Worm (Caenorhabditis elegans) whole organism, L4 larva: ENCODE data around the gene gcy-31.

Experiments
- R02D3.7 ChIP-seq: fragments of 150-350 bp; sonication (generic microtip); optimal IDR thresholded peaks from 3 replicates; lab custom pipeline; 2014; ENCODE audit warnings: missing biosample characterization, missing genetic modification characterization
- T20F7.1 ChIP-seq: fragments of 200-800 bp; sonication (Bioruptor generic); optimal IDR thresholded peaks from 2 replicates; lab custom pipeline; 2018; ENCODE audit warnings: mild to moderate bottlenecking, missing genetic modification characterization, missing compliant biosample characterization
- T26A8.4 ChIP-seq: fragments of 200-800 bp; sonication (Bioruptor generic); IDR thresholded peaks from 2 replicates; pipeline ENCODE4 v1.3.6; 2022; ENCODE audit warnings: missing genetic modification characterization, missing compliant biosample characterization
- Y5F2A.4 ChIP-seq: fragments of 200-800 bp; sonication (Bioruptor generic); optimal IDR thresholded peaks from 2 replicates; lab custom pipeline; 2018; ENCODE audit warnings: mild to moderate bottlenecking, missing genetic modification characterization, missing compliant biosample characterization
- aha-1 ChIP-seq: fragments of 150-350 bp; peaks from one replicate; lab custom pipeline; 2014; ENCODE audit warnings: missing biosample characterization, missing genetic modification characterization
- aly-2 ChIP-seq: sonication (generic microtip); optimal IDR thresholded peaks from 2 replicates; lab custom pipeline; 2018; ENCODE audit warnings: missing biosample characterization, missing genetic modification characterization
- arid-1 ChIP-seq: fragments of 200-800 bp; sonication (Bioruptor generic); conservative IDR thresholded peaks from 2 replicates; pipeline ENCODE4 v1.3.6; 2022; ENCODE audit warnings: missing genetic modification reagents, missing genetic modification characterization, missing compliant biosample characterization
- ceh-20 ChIP-seq: fragments of 200-800 bp; sonication (Bioruptor generic); IDR thresholded peaks from 2 replicates; pipeline ENCODE4 v1.3.6; 2022; ENCODE audit warnings: missing genetic modification reagents, missing genetic modification characterization, missing compliant biosample characterization
- ctbp-1 ChIP-seq: fragments of 200-800 bp; sonication (Bioruptor generic); IDR thresholded peaks from 2 replicates; pipeline ENCODE4 v1.3.6; 2022; ENCODE audit warnings: missing genetic modification reagents, missing genetic modification characterization, missing compliant biosample characterization
- daf-16 ChIP-seq, 3 experiments: sonication (generic microtip); optimal IDR thresholded peaks; 2 replicates each; lab custom pipeline; 2016 to 2017; ENCODE audit warnings: missing genetic modification characterization in 3 of 3, missing genetic modification reagents in 3 of 3, mild to moderate bottlenecking in 2 of 3, missing compliant biosample characterization in 2 of 3, missing biosample characterization in 1 of 3, moderate library complexity in 1 of 3
- dmd-8 ChIP-seq: fragments of 200-800 bp; sonication (Bioruptor generic); IDR thresholded peaks from 2 replicates; pipeline ENCODE4 v1.3.6; 2022; ENCODE audit warnings: missing genetic modification characterization, missing compliant biosample characterization
- dpl-1 ChIP-seq: fragments of 150-350 bp; optimal IDR thresholded peaks from 2 replicates; lab custom pipeline; 2014; ENCODE audit warnings: missing biosample characterization, missing genetic modification reagents, missing genetic modification characterization
- hmg-1.1 ChIP-seq: fragments of 200-800 bp; sonication (Bioruptor generic); IDR thresholded peaks from 2 replicates; pipeline ENCODE4 v1.3.6; 2022; ENCODE audit warnings: missing genetic modification reagents, missing genetic modification characterization, missing compliant biosample characterization
- lim-7 ChIP-seq: fragments of 200-800 bp; sonication (Bioruptor generic); IDR thresholded peaks from 2 replicates; pipeline ENCODE4 v1.3.6; 2022; ENCODE audit warnings: missing genetic modification characterization, missing compliant biosample characterization
- lin-13 ChIP-seq: fragments of 150-350 bp; optimal IDR thresholded peaks from 2 replicates; lab custom pipeline; 2014; ENCODE audit warnings: missing biosample characterization, missing genetic modification reagents, missing genetic modification characterization
- lin-38 ChIP-seq: fragments of 200-800 bp; sonication (Bioruptor generic); IDR thresholded peaks from 2 replicates; pipeline ENCODE4 v1.3.6; 2022; ENCODE audit warnings: missing genetic modification reagents, missing genetic modification characterization, missing compliant biosample characterization
- lin-39 ChIP-seq: fragments of 150-350 bp; optimal IDR thresholded peaks from 2 replicates; lab custom pipeline; 2014; ENCODE audit warnings: missing biosample characterization, missing genetic modification reagents, missing genetic modification characterization
- lir-3 ChIP-seq: sonication (generic microtip); optimal IDR thresholded peaks from 2 replicates; lab custom pipeline; 2016; ENCODE audit warnings: mild to moderate bottlenecking, missing genetic modification characterization, missing compliant biosample characterization
- madf-9 ChIP-seq: fragments of 200-800 bp; sonication (Bioruptor generic); conservative IDR thresholded peaks from 2 replicates; pipeline ENCODE4 v1.3.6; 2022; ENCODE audit warnings: missing genetic modification reagents, missing genetic modification characterization, missing compliant biosample characterization
- mxl-3 ChIP-seq: fragments of 200-800 bp; sonication (Bioruptor generic); optimal IDR thresholded peaks from 2 replicates; lab custom pipeline; 2018; ENCODE audit warnings: mild to moderate bottlenecking, missing genetic modification characterization, missing compliant biosample characterization
- nhr-10 ChIP-seq: fragments of 150-350 bp; optimal IDR thresholded peaks from 2 replicates; lab custom pipeline; 2014; ENCODE audit warnings: missing biosample characterization, missing genetic modification characterization
- nhr-42 ChIP-seq: fragments of 200-800 bp; sonication (Bioruptor generic); IDR thresholded peaks from 2 replicates; pipeline ENCODE4 v1.3.6; 2022; ENCODE audit warnings: missing genetic modification characterization, missing compliant biosample characterization
- php-3 ChIP-seq: fragments of 200-800 bp; sonication (Bioruptor generic); IDR thresholded peaks from 2 replicates; pipeline ENCODE4 v1.3.6; 2022; ENCODE audit warnings: missing genetic modification reagents, missing genetic modification characterization, missing compliant biosample characterization
- rbr-2 ChIP-seq: sonication (generic microtip); optimal IDR thresholded peaks from 2 replicates; lab custom pipeline; 2016; ENCODE audit warnings: missing genotype, missing genetic modification characterization, missing compliant biosample characterization
- saeg-2 ChIP-seq: fragments of 200-800 bp; sonication (Bioruptor generic); IDR thresholded peaks from 2 replicates; pipeline ENCODE4 v1.3.6; 2022; ENCODE audit warnings: missing genetic modification reagents, missing genetic modification characterization, missing compliant biosample characterization
- snpc-1.2 ChIP-seq: fragments of 200-800 bp; sonication (Bioruptor generic); IDR thresholded peaks from 2 replicates; pipeline ENCODE4 v1.3.6; 2022; ENCODE audit warnings: missing genetic modification reagents, missing genetic modification characterization, missing compliant biosample characterization
- tag-97 ChIP-seq: fragments of 200-800 bp; sonication (Bioruptor generic); IDR thresholded peaks from 2 replicates; pipeline ENCODE4 v1.3.6; 2022; ENCODE audit warnings: missing genetic modification characterization, missing compliant biosample characterization
- unc-130 ChIP-seq: sonication (generic microtip); optimal IDR thresholded peaks from 2 replicates; lab custom pipeline; 2016; ENCODE audit warnings: missing genetic modification reagents, missing genetic modification characterization, missing compliant biosample characterization
- unc-62 ChIP-seq, 3 experiments: fragments of 150-350 bp in 1 of 3; sonication (generic microtip); optimal IDR thresholded peaks in 2 of 3; peaks in 1 of 3; 1 replicate in 1 of 3; 2 replicates in 2 of 3; lab custom pipeline; 2014 to 2017; ENCODE audit warnings: missing biosample characterization in 3 of 3, missing genetic modification characterization in 3 of 3, missing genetic modification reagents in 3 of 3, missing genotype in 1 of 3
- zip-11 ChIP-seq: fragments of 200-800 bp; sonication (Bioruptor generic); IDR thresholded peaks from 2 replicates; pipeline ENCODE4 v1.3.6; 2022; ENCODE audit warnings: missing genetic modification characterization, missing compliant biosample characterization
- zip-2 ChIP-seq: fragments of 150-350 bp; optimal IDR thresholded peaks from 2 replicates; lab custom pipeline; 2014; ENCODE audit warnings: missing biosample characterization, missing genetic modification characterization

gcy-31 gene

ce11 chrX:2427404-2427803, at the start of gene gcy-31:
TSS of gene gcy-31 (minus strand) at chrX:2427504.
- TF ChIP-seq rbr-2 (tag; lab: Kevin White, UChicago) (no peak), php-3 (no peak), aly-2 (tag; lab: Kevin White, UChicago) (no peak), dpl-1 (no peak), saeg-2 (GFP tag; lab: Robert Waterston, UW) (no peak), hmg-1.1 (GFP tag; lab: Robert Waterston, UW) (no peak), aha-1 (tag; lab: Kevin White, UChicago) (peak; percentile 63)

ce11 chrX:2475873-2476272, 48.6 kb upstream of the gcy-31 start, which contains the start of gene R04B3.3:
TSS of gene R04B3.3 (minus strand) at chrX:2475973.
- TF ChIP-seq snpc-1.2 (GFP tag; lab: Robert Waterston, UW) = no peak
- TF ChIP-seq, all 104 proteins: peak for 0

- no peak for TF ChIP-seq lim-7
- TF ChIP-seq tag-97 (GFP tag; lab: Robert Waterston, UW) = no peak
- TF ChIP-seq T20F7.1 (GFP tag; lab: Kevin White, UChicago) = no peak
- peak in 1 of 2 experiments; percentile 6 for TF ChIP-seq unc-62 (GFP tag; optimal IDR thresholded peaks at IDR 0.05 in 1 of 2; lab: Kevin White, UChicago)
- TF ChIP-seq unc-62 (tag; optimal IDR thresholded peaks at IDR 0.05; lab: Kevin White, UChicago) = no peak
- no peak for TF ChIP-seq daf-16 (GFP tag; optimal IDR thresholded peaks at IDR 0.05; lab: Kevin White, UChicago)
- TF ChIP-seq daf-16 (tag; optimal IDR thresholded peaks at IDR 0.05; lab: Kevin White, UChicago) = no peak
- TF ChIP-seq T26A8.4 = no peak
- TF ChIP-seq aha-1 (tag; lab: Kevin White, UChicago) = no peak
- TF ChIP-seq aly-2 (tag; lab: Kevin White, UChicago) = no peak
These were observed 46.3 kb upstream of the gcy-31 start, which contains the start of gene R04B3.2 for ce11 chrX:2473618-2474017. TSS of gene R04B3.2 (minus strand) at chrX:2473718.

ce11 chrX:2471303-2471702, 44.0 kb upstream of the gcy-31 start, which contains the start of gene R04B3.1:
TSS of gene R04B3.1 (minus strand) at chrX:2471403.
- TF ChIP-seq zip-11 (GFP tag; lab: Robert Waterston, UW) = no peak
- no peak for TF ChIP-seq zip-2 (tag; lab: Kevin White, UChicago)
- no peak for TF ChIP-seq php-3
- no peak for TF ChIP-seq nhr-42 (GFP tag; lab: Robert Waterston, UW)
- TF ChIP-seq ceh-20 (GFP tag; lab: Robert Waterston, UW) = no peak
- no peak for TF ChIP-seq lim-7
- TF ChIP-seq arid-1 (GFP tag; lab: Robert Waterston, UW) = no peak
- TF ChIP-seq lir-3 (tag; lab: Kevin White, UChicago) = no peak
- TF ChIP-seq nhr-10 (tag; lab: Kevin White, UChicago) = no peak

ce11 chrX:2464064-2464463, 36.8 kb upstream of the gcy-31 start:
- TF ChIP-seq R02D3.7 (tag; lab: Kevin White, UChicago) (no peak), ctbp-1 (0 out of 2 replicates have a peak, but pooled peaks have one; percentile 29)

ce11 chrX:2461742-2462141, 34.4 kb upstream of the gcy-31 start:
- TF ChIP-seq daf-16 (GFP tag; optimal IDR thresholded peaks at IDR 0.05; lab: Kevin White, UChicago) (no peak), daf-16 (tag; optimal IDR thresholded peaks at IDR 0.05; lab: Kevin White, UChicago) (no peak), Y5F2A.4 (GFP tag; lab: Kevin White, UChicago) (no peak), madf-9 (GFP tag; lab: Robert Waterston, UW) (no peak), mxl-3 (GFP tag; lab: Kevin White, UChicago) (no peak), aly-2 (tag; lab: Kevin White, UChicago) (no peak), arid-1 (GFP tag; lab: Robert Waterston, UW) (no peak), dmd-8 (no peak)

ce11 chrX:2459793-2460192, 32.5 kb upstream of the gcy-31 start, which contains the start of gene fox-1:
TSS of gene fox-1 (minus strand) at chrX:2459893.
- TF ChIP-seq lin-39 (tag; lab: Kevin White, UChicago) = no peak
- TF ChIP-seq lin-13 (GFP tag; lab: Kevin White, UChicago) = no peak
- no peak for TF ChIP-seq mxl-3 (GFP tag; lab: Kevin White, UChicago)
- TF ChIP-seq ctbp-1 = no peak
- TF ChIP-seq lin-38 (GFP tag; lab: Robert Waterston, UW) = no peak
- no peak for TF ChIP-seq unc-130 (GFP tag; lab: Kevin White, UChicago)
